Fruit fly (Drosophila melanogaster): ENCODE measurements around the gene Sol1.

Sol1 gene

DNA sequence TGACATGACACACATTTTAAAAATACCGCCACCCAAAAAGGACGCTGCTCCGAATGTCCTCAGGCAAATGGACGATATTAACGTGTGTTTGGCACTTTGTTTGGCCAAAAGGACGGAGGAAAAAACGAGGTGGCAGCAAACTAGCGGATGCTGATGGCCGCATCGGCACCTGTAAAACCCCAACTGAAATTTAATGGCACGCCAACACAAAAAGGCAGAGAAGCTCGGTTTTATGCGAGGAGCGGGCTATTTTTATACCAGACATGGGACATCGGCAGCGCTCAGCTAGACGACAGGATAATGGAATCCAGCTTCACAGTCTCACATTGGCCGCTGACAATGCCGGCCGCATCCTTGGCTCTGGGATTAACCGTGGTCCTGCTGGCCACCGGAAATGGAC, at the start of gene Sol1:
Sol1 (plus strand) TSS at position 301 of the 400 bp plus-strand sequence.
- TF ChIP-seq Sin3A (optimal IDR thresholded peaks at IDR 0.05) = no peak
- no peak for TF ChIP-seq h (optimal IDR thresholded peaks at IDR 0.05)
- TF ChIP-seq Myc (optimal IDR thresholded peaks at IDR 0.05) = no peak
- no peak for TF ChIP-seq psq (optimal IDR thresholded peaks at IDR 0.05)
- TF ChIP-seq ttk (optimal IDR thresholded peaks at IDR 0.05) = no peak

DNA sequence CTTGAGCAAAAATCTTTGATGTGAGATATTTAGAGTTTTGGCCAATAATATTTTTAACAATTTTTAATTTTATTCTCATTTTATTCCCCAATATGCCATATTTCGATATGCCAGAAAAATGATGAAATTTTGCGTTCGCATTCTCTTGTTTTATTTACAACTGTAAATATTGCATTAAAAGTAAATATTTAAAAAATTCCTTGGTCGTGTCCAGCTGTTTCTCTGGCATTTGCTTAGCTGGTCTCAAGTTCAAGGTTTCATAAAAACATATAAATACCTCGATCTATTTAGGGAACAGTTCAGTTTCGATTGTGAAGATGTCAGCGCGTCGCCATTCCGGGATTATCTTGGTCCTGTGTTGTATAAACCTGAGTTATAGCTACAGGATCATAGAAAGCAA, 44.7 kb upstream of the Sol1 start, which contains the start of gene Sgsf:
Sgsf (plus strand) TSS at position 301 of the 400 bp plus-strand sequence.
- TF ChIP-seq insv (optimal IDR thresholded peaks at IDR 0.05) (no peak), Sin3A (optimal IDR thresholded peaks at IDR 0.05) (no peak), psq (optimal IDR thresholded peaks at IDR 0.05) (no peak), h (optimal IDR thresholded peaks at IDR 0.05) (no peak), ttk (optimal IDR thresholded peaks at IDR 0.05) (no peak), Myc (optimal IDR thresholded peaks at IDR 0.05) (no peak)

DNA sequence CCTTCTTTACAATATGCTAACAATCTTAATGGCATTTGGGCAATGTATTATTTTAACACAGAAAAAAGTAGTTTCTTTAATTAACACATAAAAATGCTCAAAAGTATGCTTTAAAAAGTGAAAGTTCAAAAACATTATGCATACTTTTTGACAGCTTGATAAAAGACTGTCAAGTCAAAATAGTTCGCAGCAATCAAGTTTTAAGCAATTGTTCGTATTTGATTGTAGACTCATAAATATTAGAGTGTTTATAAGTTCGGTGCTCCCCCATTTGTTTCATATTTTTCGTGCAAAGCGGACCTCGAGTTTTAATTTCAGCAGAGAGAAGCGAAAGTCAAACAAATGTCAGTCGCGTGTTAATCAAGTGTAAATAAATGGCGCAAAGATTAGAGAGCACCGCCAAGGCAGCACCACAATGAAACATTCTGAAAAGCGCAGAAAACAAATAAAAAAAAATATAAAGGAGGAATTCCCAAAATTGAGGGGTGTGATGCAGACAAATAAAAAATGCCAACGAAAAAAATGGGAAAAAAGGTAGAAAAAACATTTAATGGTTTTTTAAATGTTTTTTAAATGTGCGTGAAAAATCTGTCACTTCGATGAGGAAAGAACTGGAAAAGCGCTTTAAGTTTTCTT, 41.0 kb upstream of the Sol1 start:
- no peak for TF ChIP-seq Sin3A (optimal IDR thresholded peaks at IDR 0.05)
- no peak for TF ChIP-seq psq (optimal IDR thresholded peaks at IDR 0.05)
- no peak for TF ChIP-seq ttk (optimal IDR thresholded peaks at IDR 0.05)
- no peak for TF ChIP-seq insv (optimal IDR thresholded peaks at IDR 0.05)
- no peak for TF ChIP-seq h (optimal IDR thresholded peaks at IDR 0.05)
- TF ChIP-seq Myc (optimal IDR thresholded peaks at IDR 0.05) = no peak

DNA sequence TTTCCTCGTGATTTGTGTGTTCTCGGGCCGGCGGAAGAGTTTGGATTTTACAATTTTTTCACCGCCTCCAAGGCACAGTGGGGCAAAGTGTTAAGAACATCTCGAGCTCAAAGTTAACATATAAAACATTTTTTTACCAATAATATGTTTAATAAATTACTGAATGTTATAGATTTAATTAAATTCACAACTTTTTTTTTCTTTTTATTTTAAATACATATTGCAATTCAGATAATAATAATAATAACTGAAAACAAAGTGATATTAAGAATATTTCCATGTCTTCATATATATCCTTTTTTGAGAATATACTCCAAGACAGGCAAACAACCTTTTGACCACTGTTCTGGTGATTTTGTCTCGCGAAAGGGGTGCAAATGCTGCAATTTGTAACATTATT, 40.1 kb upstream of the Sol1 start:
- TF ChIP-seq Myc (optimal IDR thresholded peaks at IDR 0.05) (no peak), Sin3A (optimal IDR thresholded peaks at IDR 0.05) (no peak), ttk (optimal IDR thresholded peaks at IDR 0.05) (no peak), insv (optimal IDR thresholded peaks at IDR 0.05) (no peak)

DNA sequence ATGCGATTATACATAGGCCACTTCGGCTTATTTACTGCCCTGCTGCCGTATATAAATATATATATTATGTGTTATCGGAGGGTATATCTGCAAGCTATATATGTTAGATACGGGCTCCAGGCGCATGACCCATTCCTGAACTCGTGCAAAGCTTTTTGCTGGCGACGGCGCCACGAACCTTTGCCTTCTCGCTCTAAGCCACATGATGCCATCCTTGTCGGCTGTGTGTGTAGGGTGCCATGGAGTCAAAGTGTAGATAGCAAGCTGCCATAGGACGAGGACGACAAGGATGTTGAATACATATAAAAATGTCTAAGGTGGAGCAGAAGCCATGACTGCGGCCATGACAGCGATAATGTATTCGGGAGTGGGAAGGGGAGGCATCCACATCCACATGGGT, 38.4 kb upstream of the Sol1 start:
- no peak for TF ChIP-seq Sin3A (optimal IDR thresholded peaks at IDR 0.05)
- TF ChIP-seq h (optimal IDR thresholded peaks at IDR 0.05) = no peak
- TF ChIP-seq insv (optimal IDR thresholded peaks at IDR 0.05) = no peak
- TF ChIP-seq ttk (optimal IDR thresholded peaks at IDR 0.05) = no peak

DNA sequence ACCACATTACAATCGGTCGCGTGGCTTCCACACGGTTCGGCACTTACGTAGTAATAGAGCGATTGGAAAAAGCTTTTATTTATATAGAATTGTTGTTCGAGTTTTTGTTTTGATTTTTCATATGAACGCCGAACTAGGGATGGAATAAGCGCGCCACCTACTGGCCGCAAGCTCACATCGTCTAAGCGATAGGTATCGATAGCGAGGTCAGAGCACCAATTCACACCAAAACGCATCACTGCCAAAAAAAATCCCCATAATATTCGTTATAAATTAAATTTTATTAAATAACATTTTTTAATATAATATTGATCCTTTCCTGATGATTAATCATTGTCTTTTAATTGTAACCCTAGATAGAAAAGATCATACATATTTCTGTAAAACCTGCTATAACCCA, 35.6 kb upstream of the Sol1 start, which contains the start of gene CG10038:
CG10038 (minus strand) TSS at position 148 of the 400 bp plus-strand sequence.
- TF ChIP-seq h (optimal IDR thresholded peaks at IDR 0.05) (no peak), insv (optimal IDR thresholded peaks at IDR 0.05) (no peak), Myc (optimal IDR thresholded peaks at IDR 0.05) (no peak), psq (optimal IDR thresholded peaks at IDR 0.05) (no peak), Sin3A (optimal IDR thresholded peaks at IDR 0.05) (no peak)

DNA sequence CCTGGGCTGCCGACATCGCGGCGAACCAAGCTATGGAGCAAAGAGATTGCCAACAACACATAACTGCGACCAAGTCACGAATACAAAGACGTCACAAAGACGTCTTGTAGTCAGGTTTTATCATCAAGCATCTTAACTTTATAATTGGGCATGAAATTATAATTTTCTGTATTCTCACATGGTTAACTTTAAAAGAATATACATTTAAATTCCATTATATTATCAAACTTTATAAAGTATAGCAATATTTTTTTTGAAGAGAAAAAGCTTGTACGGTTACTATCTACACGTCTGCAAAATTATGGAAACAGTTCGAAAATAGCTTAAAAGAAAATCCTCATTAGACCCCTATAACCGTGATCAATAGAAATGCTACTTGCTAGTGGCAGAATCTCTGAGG, 34.0 kb upstream of the Sol1 start, which contains the start of gene CG10041:
CG10041 (minus strand) TSS at position 101 of the 400 bp plus-strand sequence.
- TF ChIP-seq insv (optimal IDR thresholded peaks at IDR 0.05) = no peak
- TF ChIP-seq psq (optimal IDR thresholded peaks at IDR 0.05) = no peak
- TF ChIP-seq Myc (optimal IDR thresholded peaks at IDR 0.05) = no peak
- no peak for TF ChIP-seq h (optimal IDR thresholded peaks at IDR 0.05)
- TF ChIP-seq Sin3A (optimal IDR thresholded peaks at IDR 0.05) = no peak
- no peak for TF ChIP-seq ttk (optimal IDR thresholded peaks at IDR 0.05)

DNA sequence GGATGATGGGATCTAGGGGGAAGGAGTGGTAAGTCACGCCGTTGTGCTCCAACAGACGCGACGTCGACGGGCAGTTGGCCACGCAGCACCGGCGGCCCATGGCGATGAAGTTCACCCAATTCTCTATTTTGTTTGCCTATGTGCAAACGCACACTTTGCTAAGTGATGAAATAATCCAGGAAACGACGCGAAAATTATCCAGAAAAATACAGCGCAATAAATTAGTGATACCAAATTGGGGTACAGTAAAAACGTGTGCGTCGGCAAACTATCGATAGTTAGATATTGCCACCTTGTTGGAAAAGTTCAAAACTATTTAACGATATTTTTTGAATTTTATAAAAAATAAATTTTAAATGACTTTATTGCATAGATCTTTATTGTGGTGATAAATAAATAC, 30.0 kb upstream of the Sol1 start, which contains the start of gene MBD-R2:
MBD-R2 (minus strand) TSS at position 222 of the 400 bp plus-strand sequence.
- TF ChIP-seq insv (optimal IDR thresholded peaks at IDR 0.05) (no peak), Myc (optimal IDR thresholded peaks at IDR 0.05) (no peak), Sin3A (optimal IDR thresholded peaks at IDR 0.05) (no peak), h (optimal IDR thresholded peaks at IDR 0.05) (no peak), psq (optimal IDR thresholded peaks at IDR 0.05) (no peak), ttk (optimal IDR thresholded peaks at IDR 0.05) (no peak)

DNA sequence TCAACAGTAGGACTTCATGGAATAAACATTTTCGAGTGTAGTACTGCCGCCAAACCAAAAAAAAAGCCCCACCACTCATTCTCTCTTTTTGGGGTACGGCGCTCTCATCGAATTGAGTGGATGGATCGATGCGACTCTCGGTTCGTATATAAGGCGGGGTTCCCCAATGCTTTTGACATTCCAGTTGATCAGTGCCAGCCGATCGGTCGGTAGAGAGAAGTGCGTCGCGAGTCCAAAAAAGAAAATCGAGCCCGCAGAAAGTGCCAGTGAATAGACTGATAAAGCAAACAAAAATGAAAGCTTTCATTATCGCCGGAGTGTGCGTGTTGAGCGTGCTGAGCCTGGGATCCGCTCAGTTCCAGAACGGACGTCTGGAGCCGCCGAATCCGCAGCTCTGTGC, 26.2 kb upstream of the Sol1 start, which contains the start of gene CG4115:
CG4115 (plus strand) TSS at position 172 of the 400 bp plus-strand sequence.
- no peak for TF ChIP-seq ttk (optimal IDR thresholded peaks at IDR 0.05)
- no peak for TF ChIP-seq Myc (optimal IDR thresholded peaks at IDR 0.05)
- no peak for TF ChIP-seq psq (optimal IDR thresholded peaks at IDR 0.05)
- TF ChIP-seq h (optimal IDR thresholded peaks at IDR 0.05) = no peak
- no peak for TF ChIP-seq insv (optimal IDR thresholded peaks at IDR 0.05)
- TF ChIP-seq Sin3A (optimal IDR thresholded peaks at IDR 0.05) = no peak

DNA sequence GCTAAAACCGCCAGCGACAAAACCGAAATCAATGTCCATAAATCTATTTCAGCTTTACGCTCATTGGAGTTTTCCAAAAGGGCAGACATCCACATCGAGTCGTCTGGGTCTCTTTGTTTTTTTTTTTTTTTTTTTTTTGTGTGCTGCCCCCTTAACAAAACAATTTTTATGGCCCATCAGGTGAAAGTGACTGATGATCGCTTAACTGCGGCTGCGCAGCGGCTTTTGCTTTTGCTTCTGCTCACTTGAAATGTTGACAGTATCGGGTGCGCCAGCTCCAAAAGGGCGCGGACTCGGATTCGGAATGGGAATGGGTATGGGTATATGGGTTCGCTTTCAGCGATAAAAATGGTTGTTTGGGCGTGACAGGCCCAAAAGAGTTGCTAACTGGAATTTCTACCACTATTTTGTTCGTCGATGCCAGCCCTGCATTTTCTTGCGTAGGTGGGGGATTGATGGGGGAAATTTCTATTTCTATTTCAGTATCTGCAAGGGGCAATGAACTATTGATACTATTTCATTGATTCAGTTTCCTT, 24.0 kb upstream of the Sol1 start:
- no peak for TF ChIP-seq h (optimal IDR thresholded peaks at IDR 0.05)
- no peak for TF ChIP-seq ttk (optimal IDR thresholded peaks at IDR 0.05)
- no peak for TF ChIP-seq Sin3A (optimal IDR thresholded peaks at IDR 0.05)
- TF ChIP-seq psq (optimal IDR thresholded peaks at IDR 0.05) = no peak
- TF ChIP-seq Myc (optimal IDR thresholded peaks at IDR 0.05) = no peak
- TF ChIP-seq insv (optimal IDR thresholded peaks at IDR 0.05) = no peak

DNA sequence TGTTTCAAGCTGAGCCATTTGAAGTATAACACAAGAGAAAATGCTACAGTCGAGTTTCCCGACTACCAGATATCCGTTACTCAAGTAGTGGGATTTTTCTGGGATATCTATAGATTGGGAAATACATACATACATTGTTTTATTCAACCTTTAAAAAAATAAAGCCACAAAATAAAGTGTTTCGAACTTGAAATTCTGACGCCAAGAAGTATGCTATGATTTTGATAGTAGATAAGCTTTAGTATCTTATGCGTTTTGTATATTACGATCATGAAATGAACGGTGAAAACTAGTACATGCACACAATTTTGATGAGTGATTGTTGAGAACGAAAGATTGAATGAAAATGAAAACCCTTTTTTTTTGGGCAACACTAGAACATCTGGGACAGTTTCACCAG, 22.5 kb upstream of the Sol1 start:
- TF ChIP-seq psq (optimal IDR thresholded peaks at IDR 0.05) (no peak), Myc (optimal IDR thresholded peaks at IDR 0.05) (no peak), insv (optimal IDR thresholded peaks at IDR 0.05) (no peak), h (optimal IDR thresholded peaks at IDR 0.05) (no peak), Sin3A (optimal IDR thresholded peaks at IDR 0.05) (no peak), ttk (optimal IDR thresholded peaks at IDR 0.05) (no peak)

DNA sequence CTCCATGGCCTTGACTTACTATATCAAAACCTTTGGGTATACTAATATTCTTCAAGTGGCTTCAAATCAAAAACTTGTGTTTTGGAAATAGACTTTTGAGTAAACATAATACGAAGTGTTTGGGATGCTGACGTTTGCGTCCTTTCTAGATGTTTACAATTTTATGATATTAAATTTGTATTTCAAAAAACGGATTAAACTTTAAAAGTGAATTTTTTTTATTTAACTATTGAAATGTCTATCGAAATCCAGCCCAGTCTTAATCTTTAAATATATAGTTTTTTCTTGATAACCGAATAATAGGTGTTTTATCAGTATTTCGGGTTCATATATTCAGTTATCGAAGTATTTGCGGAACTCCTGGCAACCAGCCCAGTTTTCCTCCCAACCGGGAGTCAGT, 21.5 kb upstream of the Sol1 start, which contains the start of gene Tim17a1:
Tim17a1 (minus strand) TSS at position 101 of the 400 bp plus-strand sequence.
- TF ChIP-seq insv (optimal IDR thresholded peaks at IDR 0.05) = no peak
- TF ChIP-seq Sin3A (optimal IDR thresholded peaks at IDR 0.05) = no peak
- no peak for TF ChIP-seq h (optimal IDR thresholded peaks at IDR 0.05)
- no peak for TF ChIP-seq Myc (optimal IDR thresholded peaks at IDR 0.05)
- no peak for TF ChIP-seq psq (optimal IDR thresholded peaks at IDR 0.05)
- TF ChIP-seq ttk (optimal IDR thresholded peaks at IDR 0.05) = no peak

Data from Kc167 (cell line).